Worm (Caenorhabditis elegans): ENCODE data around the gene F08D12.15.

DNA sequence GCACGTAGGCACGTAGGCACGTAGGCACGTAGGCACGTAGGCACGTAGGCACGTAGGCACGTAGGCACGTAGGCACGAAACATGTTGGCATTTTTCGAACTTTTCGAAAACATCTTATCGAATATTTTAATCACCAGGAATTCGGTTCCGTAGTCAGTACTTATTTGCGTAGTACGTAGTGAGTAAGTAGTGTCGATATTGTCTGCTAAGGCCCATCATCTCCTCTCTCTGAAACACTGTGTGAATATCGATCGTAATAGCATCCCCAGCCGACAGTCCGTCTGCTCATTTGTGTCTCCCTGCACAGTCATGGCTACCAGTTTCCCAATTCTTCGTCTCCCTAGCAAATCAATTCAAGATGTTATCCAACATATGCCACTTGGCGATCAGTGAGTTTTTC is 4.3 kb upstream of the F08D12.15 start, which contains the start of gene fbxb-106:
- TF ChIP-seq egl-27 (tag; optimal IDR thresholded peaks at IDR 0.05) (no peak), rnt-1 (tag; optimal IDR thresholded peaks at IDR 0.05) (no peak), F16B12.6 (tag; optimal IDR thresholded peaks at IDR 0.05) (no peak), blmp-1 (tag; optimal IDR thresholded peaks at IDR 0.05) (no peak), ztf-4 (tag; optimal IDR thresholded peaks at IDR 0.05) (no peak), nhr-28 (tag; optimal IDR thresholded peaks at IDR 0.05) (no peak), fkh-8 (tag; optimal IDR thresholded peaks at IDR 0.05) (no peak), ztf-11 (tag; optimal IDR thresholded peaks at IDR 0.05) (no peak), nhr-84 (tag; optimal IDR thresholded peaks at IDR 0.05) (no peak), ets-5 (GFP tag; IDR thresholded peaks at IDR 0.05) (no peak)
